Fruit fly (Drosophila melanogaster) whole organism, adult: ENCODE measurements around the gene CG1090.

ENCODE experiments used
- CG11617 ChIP-seq: fragments of 200-800 bp; sonication (Bioruptor generic); optimal IDR thresholded peaks from 2 replicates; lab custom pipeline; 2017; ENCODE audit warnings: mild to moderate bottlenecking, missing biosample characterization, missing genetic modification reagents, missing genetic modification characterization
- CG12768 ChIP-seq: fragments of 200-800 bp; sonication (Bioruptor generic); optimal IDR thresholded peaks from 2 replicates; lab custom pipeline; 2017; ENCODE audit warnings: missing biosample characterization, missing genetic modification characterization, mild to moderate bottlenecking, moderate library complexity, missing genetic modification reagents
- CG14711 ChIP-seq: fragments of 200-800 bp; sonication (Bioruptor generic); optimal IDR thresholded peaks from 2 replicates; lab custom pipeline; 2018; ENCODE audit warnings: missing biosample characterization, mild to moderate bottlenecking, missing genetic modification characterization, moderate library complexity
- CG5204 ChIP-seq: fragments of 200-800 bp; sonication (Bioruptor generic); optimal IDR thresholded peaks from 2 replicates; lab custom pipeline; 2016; ENCODE audit warnings: missing biosample characterization, missing genetic modification characterization
- CG7045 ChIP-seq: fragments of 200-800 bp; sonication (Bioruptor generic); optimal IDR thresholded peaks from 2 replicates; lab custom pipeline; 2017; ENCODE audit warnings: missing biosample characterization, mild to moderate bottlenecking, missing genetic modification characterization
- CG7101 ChIP-seq: fragments of 200-800 bp; sonication (Bioruptor generic); optimal IDR thresholded peaks from 2 replicates; lab custom pipeline; 2018; ENCODE audit warnings: missing biosample characterization, mild to moderate bottlenecking, missing genetic modification characterization, moderate library complexity
- Hr96 ChIP-seq: fragments of 200-800 bp; sonication (Bioruptor generic); optimal IDR thresholded peaks from 2 replicates; lab custom pipeline; 2016; ENCODE audit warnings: missing biosample characterization, missing genetic modification characterization
- Mnt ChIP-seq: fragments of 200-800 bp; sonication (Bioruptor generic); optimal IDR thresholded peaks from 2 replicates; lab custom pipeline; 2016; ENCODE audit warnings: missing biosample characterization, mild to moderate bottlenecking, missing genetic modification characterization
- cic ChIP-seq: fragments of 200-800 bp; sonication (Bioruptor generic); optimal IDR thresholded peaks from 2 replicates; lab custom pipeline; 2017; ENCODE audit warnings: missing biosample characterization, mild to moderate bottlenecking, missing genetic modification characterization, moderate library complexity
- cnc ChIP-seq, 2 experiments: fragments of >200 bp; optimal IDR thresholded peaks; 2 replicates each; lab custom pipeline; 2017
- kay ChIP-seq: fragments of 200-800 bp; sonication (Bioruptor generic); peaks from one replicate; lab custom pipeline; 2016; ENCODE audit warnings: missing biosample characterization, missing genetic modification characterization, borderline replicate concordance
- ovo ChIP-seq: fragments of 200-800 bp; sonication (Bioruptor generic); optimal IDR thresholded peaks from 2 replicates; lab custom pipeline; 2016; ENCODE audit warnings: missing biosample characterization, missing genetic modification characterization
- tj ChIP-seq: fragments of 200-800 bp; sonication (Bioruptor generic); optimal IDR thresholded peaks from 3 replicates; lab custom pipeline; 2017; ENCODE audit warnings: missing biosample characterization, mild to moderate bottlenecking, missing genetic modification characterization, moderate library complexity

DNA sequence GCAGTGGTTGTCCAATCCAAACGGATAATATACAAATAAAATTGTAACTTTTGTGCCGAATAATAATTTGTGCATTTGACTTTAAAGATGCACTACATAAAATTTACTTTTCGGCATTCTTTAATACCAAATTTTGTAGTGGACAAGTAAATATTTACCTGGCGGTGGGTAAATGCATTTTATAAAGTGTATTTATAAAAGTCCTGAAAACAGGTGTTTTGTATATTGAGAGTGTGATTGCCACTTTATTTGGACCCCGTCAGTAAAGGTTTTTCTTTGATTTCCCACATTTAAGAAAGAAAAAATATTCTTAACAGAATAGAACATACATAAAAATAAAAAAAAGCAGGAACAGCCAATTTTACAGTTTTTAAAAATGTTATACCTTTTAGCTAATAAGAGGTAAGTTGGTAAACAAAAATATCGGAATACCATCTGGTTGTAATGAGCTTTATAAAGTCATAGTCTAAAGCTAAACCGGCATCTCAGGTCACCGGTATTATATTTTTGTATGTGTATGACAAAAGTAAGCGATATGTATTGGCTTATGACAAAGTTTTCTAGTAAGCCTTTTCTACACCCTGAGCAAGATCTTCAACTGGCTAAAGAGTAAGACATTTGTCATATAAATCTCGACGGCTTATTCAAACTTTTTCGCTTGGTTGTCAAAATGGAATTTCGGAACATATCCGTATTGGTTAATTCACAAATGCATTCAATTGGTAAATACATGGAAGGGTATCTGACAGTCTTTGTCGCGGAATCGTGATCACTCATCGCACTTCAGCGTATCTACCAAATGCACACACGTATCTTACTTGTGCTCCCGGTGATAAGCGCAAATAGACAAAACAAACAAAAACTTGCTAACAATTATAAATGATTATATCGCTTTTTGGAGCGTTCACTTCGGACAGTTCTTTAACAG, 35.2 kb downstream of the CG1090 start:
- peak; percentile 82 for TF ChIP-seq CG7045
- peak; percentile 82 for TF ChIP-seq Hr96
- TF ChIP-seq Mnt = peak; percentile 77
- TF ChIP-seq cnc (optimal IDR thresholded peaks at IDR 0.05; lab: Kevin White, UChicago) = no peak
- TF ChIP-seq ovo = peak; percentile 49
- peak; percentile 83 for TF ChIP-seq CG11617 (GFP tag; lab: Kevin White, UChicago)
- TF ChIP-seq kay (GFP tag; lab: Kevin White, UChicago) = peak; percentile 98
- TF ChIP-seq tj (GFP tag; lab: Kevin White, UChicago) = peak; percentile 53
- TF ChIP-seq CG7101 (tag; lab: Kevin White, UChicago) = peak; percentile 90
- TF ChIP-seq CG14711 (tag; lab: Kevin White, UChicago) = peak; percentile 84
- no peak for TF ChIP-seq CG5204 (GFP tag; lab: Kevin White, UChicago)
- peak; percentile 90 for TF ChIP-seq CG12768 (GFP tag; lab: Kevin White, UChicago)
- TF ChIP-seq cic (GFP tag; lab: Kevin White, UChicago) = peak; percentile 78
